Fruit fly (Drosophila melanogaster): ENCODE data around the gene Fkbp59.

The Fkbp59 gene

DNA sequence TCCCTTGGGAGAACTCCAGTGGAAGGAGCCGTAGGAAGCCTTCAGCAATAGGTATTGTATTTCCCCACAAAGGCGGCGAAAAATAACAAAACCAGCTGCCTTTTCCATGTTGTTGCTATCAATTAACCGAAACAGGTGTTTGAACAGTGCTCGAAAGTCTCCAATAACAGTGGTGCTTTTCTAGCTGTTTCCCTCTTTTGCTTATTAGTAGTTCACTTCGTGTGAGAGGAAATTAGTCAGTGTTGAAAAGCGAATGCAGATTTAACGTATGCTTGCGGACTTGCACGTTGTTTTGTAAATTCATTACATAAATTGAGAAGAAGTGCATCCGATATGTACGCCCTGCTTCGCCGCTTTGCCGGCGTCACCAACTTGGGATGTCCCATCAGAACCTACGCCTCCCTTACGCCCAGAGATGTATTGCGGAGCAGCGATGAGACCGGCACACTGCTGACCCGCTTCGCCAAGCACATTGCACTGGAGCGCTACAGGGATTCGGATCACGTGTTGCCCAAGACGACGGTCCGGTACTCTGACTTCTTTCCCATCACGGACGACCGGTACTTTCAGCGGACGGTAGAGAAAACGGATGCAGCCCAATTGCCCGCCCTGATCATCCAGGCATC, 50.9 kb downstream of the Fkbp59 start, which contains the start of the genes Datp and CG4619 (continued):
- TF ChIP-seq OdsH (GFP tag; optimal IDR thresholded peaks at IDR 0.05): peak; percentile 52
- no peak for TF ChIP-seq Rel (GFP tag; optimal IDR thresholded peaks at IDR 0.05)
- TF ChIP-seq Rel (tag; optimal IDR thresholded peaks at IDR 0.05): peak; percentile 36
- no peak for TF ChIP-seq jim (GFP tag; optimal IDR thresholded peaks at IDR 0.05)

All from whole organism, wandering third instar larva.